Worm (Caenorhabditis elegans) whole organism, L4/young adult: ENCODE data around the gene C44H9.6.

Experiments used
- dao-5 ChIP-seq: sonication (generic microtip); optimal IDR thresholded peaks from 2 replicates; lab custom pipeline; 2016; ENCODE audit warnings: missing genotype, missing genetic modification characterization, moderate library complexity, missing compliant biosample characterization
- him-1 ChIP-seq: sonication (generic microtip); optimal IDR thresholded peaks from 2 replicates; lab custom pipeline; 2016; ENCODE audit warnings: missing genotype, missing genetic modification reagents, missing genetic modification characterization, missing compliant biosample characterization

ce11 chrV:12809876-12810275 lies 35.3 kb downstream of the C44H9.6 start, which contains the start of gene ZC443.1:
- TF ChIP-seq dao-5 (tag; lab: Kevin White, UChicago) (no peak), him-1 (tag; lab: Kevin White, UChicago) (no peak)
